Worm (Caenorhabditis elegans): ENCODE measurements around the gene Y49G5A.1.

Gene Y49G5A.1

ce11 chrV:5272619-5273074, 14.5 kb downstream of the Y49G5A.1 start (continued):
- peak; percentile 20 for TF ChIP-seq tbx-2 (tag; optimal IDR thresholded peaks at IDR 0.05)
- peak; percentile 36 for TF ChIP-seq xbp-1 (tag; optimal IDR thresholded peaks at IDR 0.05)
- peak in 1 of 2 experiments; percentile 44 for TF ChIP-seq mdl-1 (tag; optimal IDR thresholded peaks at IDR 0.05)
- TF ChIP-seq grh-1 (GFP tag; IDR thresholded peaks at IDR 0.05) = peak; percentile 84
- no peak for TF ChIP-seq fos-1 (tag; optimal IDR thresholded peaks at IDR 0.05)

DNA sequence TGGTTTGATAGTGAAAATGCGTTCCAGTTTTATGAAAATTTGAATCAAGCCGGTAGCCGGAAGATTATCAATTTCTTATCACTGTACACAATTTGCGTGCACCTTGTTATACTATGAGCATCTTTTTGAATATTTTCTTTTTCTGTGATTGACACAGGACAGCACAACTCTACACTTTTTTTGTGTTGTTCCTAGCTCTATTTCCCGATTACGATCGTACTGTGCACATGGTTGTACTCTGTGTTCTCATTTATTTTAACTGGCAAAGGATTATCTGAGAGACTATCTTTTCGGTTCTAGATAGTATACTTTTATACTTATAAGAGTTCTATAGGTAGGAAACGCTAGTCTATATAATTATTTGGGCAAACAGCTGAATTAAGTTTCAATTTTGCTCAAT, 15.1 kb downstream of the Y49G5A.1 start:
- TF ChIP-seq dsc-1 (tag; optimal IDR thresholded peaks at IDR 0.05) (no peak), snu-23 (GFP tag; optimal IDR thresholded peaks at IDR 0.05) (no peak), nhr-12 (tag; optimal IDR thresholded peaks at IDR 0.05) (no peak), nhr-20 (tag; optimal IDR thresholded peaks at IDR 0.05) (no peak), C04F5.9 (tag; optimal IDR thresholded peaks at IDR 0.05) (no peak), fkh-8 (tag; optimal IDR thresholded peaks at IDR 0.05) (no peak), C16A3.4 (tag; optimal IDR thresholded peaks at IDR 0.05) (no peak)

- TF ChIP-seq unc-30 (tag; optimal IDR thresholded peaks at IDR 0.05) = no peak
- peak; percentile 65 for TF ChIP-seq tbx-2 (tag; optimal IDR thresholded peaks at IDR 0.05)
- TF ChIP-seq jun-1 (tag; optimal IDR thresholded peaks at IDR 0.05) = peak; percentile 74
- TF ChIP-seq nhr-71 (tag; optimal IDR thresholded peaks at IDR 0.05) = peak; percentile 88
- no peak for TF ChIP-seq dsc-1 (tag; optimal IDR thresholded peaks at IDR 0.05)
- TF ChIP-seq nhr-20 (tag; optimal IDR thresholded peaks at IDR 0.05) = peak; percentile 89
- TF ChIP-seq efl-1 (optimal IDR thresholded peaks at IDR 0.05) = peak; percentile 41 to 45
- TF ChIP-seq efl-1 (GFP tag; optimal IDR thresholded peaks at IDR 0.05 in 1 of 2) = peak; percentile 43 to 94
- TF ChIP-seq dpl-1 (GFP tag; optimal IDR thresholded peaks at IDR 0.05) = peak; percentile 16 to 41 (median 23)
- peak in 1 of 2 experiments; percentile 93 for TF ChIP-seq mdl-1 (tag; optimal IDR thresholded peaks at IDR 0.05)
- peak; percentile 11 for TF ChIP-seq xbp-1 (tag; optimal IDR thresholded peaks at IDR 0.05)
- TF ChIP-seq swsn-7 (tag; optimal IDR thresholded peaks at IDR 0.05) = peak; percentile 22
- TF ChIP-seq nhr-90 (tag; optimal IDR thresholded peaks at IDR 0.05; ENCODE audit: poor library complexity) = peak; percentile 71
- peak; percentile 92 for TF ChIP-seq elt-2 (tag; optimal IDR thresholded peaks at IDR 0.05)
- TF ChIP-seq unc-130 (tag; optimal IDR thresholded peaks at IDR 0.05) = peak; percentile 16
- peak in 5 of 6 experiments; percentile 28 to 70 (median 32) for TF ChIP-seq elt-3 (tag; optimal IDR thresholded peaks at IDR 0.05)
- TF ChIP-seq zag-1 (tag; optimal IDR thresholded peaks at IDR 0.05) = no peak
- TF ChIP-seq lin-35 (GFP tag; optimal IDR thresholded peaks at IDR 0.05) = peak; percentile 34 to 79
- TF ChIP-seq nhr-19 (GFP tag; conservative IDR thresholded peaks at IDR 0.05) = peak; percentile 86
- peak; percentile 81 for TF ChIP-seq ztf-4 (tag; optimal IDR thresholded peaks at IDR 0.05)
- TF ChIP-seq skn-1 (tag; optimal IDR thresholded peaks at IDR 0.05) = peak; percentile 10
- peak; percentile 50 for TF ChIP-seq fkh-8 (tag; optimal IDR thresholded peaks at IDR 0.05)
- TF ChIP-seq nhr-47 (tag; optimal IDR thresholded peaks at IDR 0.05) = peak; percentile 63
- TF ChIP-seq ces-1 (GFP tag; optimal IDR thresholded peaks at IDR 0.05) = no peak
- TF ChIP-seq pqm-1 (tag; optimal IDR thresholded peaks at IDR 0.05) = peak; percentile 31
- TF ChIP-seq ceh-82 (tag; optimal IDR thresholded peaks at IDR 0.05) = no peak
- TF ChIP-seq lsy-2 (tag; optimal IDR thresholded peaks at IDR 0.05) = peak; percentile 34 to 46
- TF ChIP-seq irx-1 (tag; optimal IDR thresholded peaks at IDR 0.05) = no peak
- no peak for TF ChIP-seq ceh-63 (GFP tag; optimal IDR thresholded peaks at IDR 0.05)
- peak; percentile 8 for TF ChIP-seq sox-4 (tag; optimal IDR thresholded peaks at IDR 0.05)
- TF ChIP-seq ceh-90 (tag; optimal IDR thresholded peaks at IDR 0.05) = no peak
- peak; percentile 91 for TF ChIP-seq lin-14 (GFP tag; optimal IDR thresholded peaks at IDR 0.05)
- peak; percentile 0 for TF ChIP-seq F16B12.6 (tag; optimal IDR thresholded peaks at IDR 0.05)
- peak; percentile 27 for TF ChIP-seq nhr-77 (tag; optimal IDR thresholded peaks at IDR 0.05)
- TF ChIP-seq mep-1 (tag; optimal IDR thresholded peaks at IDR 0.05) = peak; percentile 26
- TF ChIP-seq blmp-1 (tag; optimal IDR thresholded peaks at IDR 0.05) = no peak
- no peak for TF ChIP-seq aly-2 (tag; optimal IDR thresholded peaks at IDR 0.05)
- TF ChIP-seq nhr-85 (tag) = peak; percentile 89
- peak; percentile 47 for TF ChIP-seq hlh-4 (tag; optimal IDR thresholded peaks at IDR 0.05)
- TF ChIP-seq snu-23 (GFP tag; optimal IDR thresholded peaks at IDR 0.05) = peak; percentile 68
- TF ChIP-seq rnt-1 (tag; optimal IDR thresholded peaks at IDR 0.05) = peak; percentile 77
These were observed 15.7 kb downstream of the Y49G5A.1 start for ce11 chrV:5271487-5271886.

Measured in whole organism, L1 larva.